Fruit fly (Drosophila melanogaster): ENCODE measurements around the gene CG17036.
A peak's percentile ranks its signal among the peaks of the same experiment; 100 is the strongest.

Gene CG17036

DNA sequence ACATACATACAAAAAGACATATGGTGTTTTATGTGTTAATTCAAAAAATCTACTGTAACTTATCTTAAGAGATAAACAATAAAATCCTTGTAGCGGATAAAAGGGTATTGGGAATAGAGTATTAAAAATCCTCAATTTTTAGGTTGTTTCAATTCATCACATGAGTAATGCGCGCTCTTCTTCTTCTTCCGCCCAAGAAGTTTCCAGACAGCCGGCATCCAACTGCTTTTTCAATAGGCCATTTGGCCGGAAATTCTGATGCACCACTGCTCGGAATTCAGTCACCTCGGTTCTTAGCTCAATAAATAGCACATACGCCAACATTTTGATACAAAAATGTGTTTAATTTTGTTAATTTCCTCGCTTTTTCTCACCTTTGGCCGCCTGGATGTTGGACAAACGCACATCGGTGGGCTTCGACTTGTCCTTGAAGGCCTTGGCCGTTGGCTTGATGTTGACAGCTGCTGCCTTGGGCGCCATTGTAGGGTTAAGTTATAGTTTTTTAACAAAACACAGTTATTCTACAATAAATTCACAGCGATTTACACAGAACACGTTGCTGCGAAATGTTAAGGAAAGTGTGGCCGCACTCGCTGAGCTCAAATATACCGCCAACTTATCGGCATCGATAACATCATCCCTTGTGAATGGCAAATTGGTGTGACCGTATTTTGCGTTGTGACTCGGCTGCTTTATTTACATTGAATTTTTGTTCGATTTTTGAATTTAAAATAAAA lies 8.0 kb downstream of the CG17036 start, which contains the start of the genes CCT4 and CG6153:
Gene CCT4, minus strand, starts transcription at position 592 of the 737 bp plus-strand sequence.
Gene CG6153, plus strand, starts transcription at position 651 of the 737 bp plus-strand sequence.
- TF ChIP-seq fkh (GFP tag; optimal IDR thresholded peaks at IDR 0.05): peak; percentile 93
- no peak for TF ChIP-seq CG7368 (GFP tag; optimal IDR thresholded peaks at IDR 0.05)

DNA sequence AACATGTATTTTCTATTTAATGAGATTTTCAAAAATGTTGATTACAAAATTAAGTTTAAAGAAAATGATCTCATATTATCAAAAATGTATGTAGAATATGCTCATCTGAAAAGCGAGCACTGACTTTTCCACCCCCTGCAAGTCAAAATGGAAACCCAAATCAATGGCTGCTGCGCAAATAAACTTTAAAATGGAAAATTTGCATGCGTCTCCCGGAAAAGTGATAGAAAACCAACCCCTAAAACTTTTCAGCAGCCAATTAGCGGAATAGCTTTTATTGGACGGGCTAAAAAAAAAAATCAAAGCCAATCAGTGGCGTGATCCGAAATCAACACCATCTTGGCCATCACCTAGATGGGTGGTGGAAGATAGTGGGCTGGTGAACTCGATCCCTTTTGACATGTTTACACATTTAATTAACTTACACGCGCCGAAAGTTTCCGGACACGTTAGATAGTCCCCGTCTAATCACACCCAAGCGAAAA lies 11.2 kb downstream of the CG17036 start:
- TF ChIP-seq Hr39 (GFP tag; optimal IDR thresholded peaks at IDR 0.05): no peak
- TF ChIP-seq Lpt (GFP tag; optimal IDR thresholded peaks at IDR 0.05): no peak
- TF ChIP-seq salr (GFP tag; optimal IDR thresholded peaks at IDR 0.05): no peak

DNA sequence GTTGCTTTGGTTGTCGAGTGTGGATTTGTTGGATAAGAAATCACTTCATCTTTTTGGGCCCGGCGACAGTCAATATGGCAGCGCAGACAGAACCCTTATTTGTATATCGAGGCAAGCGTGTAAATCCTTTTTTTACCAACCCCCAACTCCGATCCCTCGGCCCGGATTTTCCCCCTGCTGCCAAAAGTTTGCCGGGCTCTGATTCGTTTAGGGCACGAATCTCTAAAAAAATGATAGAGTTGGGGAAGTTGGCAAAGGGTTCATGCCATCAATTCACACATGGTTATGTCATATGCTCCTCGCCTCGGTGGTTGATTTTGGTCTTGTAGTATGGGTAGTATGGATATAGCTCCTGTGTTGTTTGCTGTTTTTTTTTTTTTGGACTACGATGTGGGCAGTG lies 13.7 kb downstream of the CG17036 start:
- TF ChIP-seq spab (GFP tag; optimal IDR thresholded peaks at IDR 0.05): no peak
- no peak for TF ChIP-seq achi (GFP tag; optimal IDR thresholded peaks at IDR 0.05)
- TF ChIP-seq ss (GFP tag; optimal IDR thresholded peaks at IDR 0.05): no peak
- TF ChIP-seq Eip93F (GFP tag; optimal IDR thresholded peaks at IDR 0.05): no peak
- TF ChIP-seq Hr39 (GFP tag; optimal IDR thresholded peaks at IDR 0.05): no peak

DNA sequence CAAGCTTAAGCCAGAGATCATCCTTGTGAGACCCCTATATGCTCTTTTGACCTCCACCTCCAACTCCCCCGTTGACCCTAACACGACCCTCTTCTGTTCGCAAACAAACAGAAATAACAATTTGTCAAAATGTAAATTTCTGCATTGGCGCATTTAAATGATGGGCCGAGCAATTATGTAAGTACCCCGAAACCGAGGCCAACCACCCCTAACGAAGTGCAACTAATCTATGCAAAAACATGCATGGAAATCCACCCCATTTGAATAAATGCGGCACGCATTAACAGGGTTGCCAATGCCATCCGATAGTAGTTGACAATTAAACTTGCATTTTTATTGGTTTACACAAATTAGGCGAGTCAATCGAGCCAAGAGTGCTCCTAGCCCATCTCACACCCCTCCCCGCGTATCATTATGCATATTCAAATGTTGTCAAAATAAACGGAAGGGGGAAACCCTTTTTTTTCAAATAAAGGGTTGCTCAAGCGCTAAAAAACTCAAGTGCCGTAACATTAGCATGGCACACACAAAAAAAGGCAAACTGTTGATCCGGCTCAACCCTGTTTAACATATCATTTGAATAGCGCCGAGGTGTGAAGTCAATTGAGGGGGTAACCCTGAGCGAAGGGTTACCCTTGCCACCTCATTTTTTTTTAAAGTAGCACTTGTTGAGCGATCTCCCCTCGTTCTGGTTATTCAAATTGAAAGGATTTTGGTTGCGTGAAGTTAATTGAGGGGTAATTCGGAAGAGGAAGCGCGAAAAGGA lies 18.8 kb downstream of the CG17036 start:
- TF ChIP-seq CG10669 (GFP tag; optimal IDR thresholded peaks at IDR 0.05) (no peak), Hr39 (GFP tag; optimal IDR thresholded peaks at IDR 0.05) (peak; percentile 19)

DNA sequence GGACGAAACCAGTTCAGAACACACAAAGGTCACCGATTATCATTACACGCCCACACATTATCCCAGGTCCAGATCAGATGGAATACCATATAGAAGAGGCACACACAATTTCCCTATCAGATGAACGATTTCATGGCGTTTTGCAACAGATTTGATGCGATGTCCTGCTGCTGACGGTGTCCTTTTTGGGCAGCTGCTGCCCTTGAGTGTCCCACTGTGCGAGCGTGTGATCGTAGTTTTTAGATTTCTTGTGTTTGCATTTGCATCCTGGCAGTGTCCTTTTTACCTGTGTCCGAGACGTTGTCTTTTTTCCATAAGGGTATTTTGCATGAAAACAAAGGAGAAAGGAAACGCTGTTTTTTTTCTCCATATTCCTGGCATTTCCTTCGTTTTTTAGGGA lies 21.2 kb downstream of the CG17036 start:
- no peak for TF ChIP-seq Sox14 (GFP tag; optimal IDR thresholded peaks at IDR 0.05)
- TF ChIP-seq CG31627 (GFP tag; optimal IDR thresholded peaks at IDR 0.05): no peak
- TF ChIP-seq ss (GFP tag; optimal IDR thresholded peaks at IDR 0.05): no peak
- no peak for TF ChIP-seq CG9139 (GFP tag; optimal IDR thresholded peaks at IDR 0.05)
- TF ChIP-seq CG6276 (GFP tag; optimal IDR thresholded peaks at IDR 0.05): no peak
- no peak for TF ChIP-seq Ets96B (tag; optimal IDR thresholded peaks at IDR 0.05)
- TF ChIP-seq CG3919 (GFP tag; optimal IDR thresholded peaks at IDR 0.05): no peak
- TF ChIP-seq CG6792 (GFP tag; optimal IDR thresholded peaks at IDR 0.05): no peak
- TF ChIP-seq CG11762 (GFP tag; optimal IDR thresholded peaks at IDR 0.05; ENCODE audit: insufficient read depth): no peak
- no peak for TF ChIP-seq lz (GFP tag; optimal IDR thresholded peaks at IDR 0.05)

DNA sequence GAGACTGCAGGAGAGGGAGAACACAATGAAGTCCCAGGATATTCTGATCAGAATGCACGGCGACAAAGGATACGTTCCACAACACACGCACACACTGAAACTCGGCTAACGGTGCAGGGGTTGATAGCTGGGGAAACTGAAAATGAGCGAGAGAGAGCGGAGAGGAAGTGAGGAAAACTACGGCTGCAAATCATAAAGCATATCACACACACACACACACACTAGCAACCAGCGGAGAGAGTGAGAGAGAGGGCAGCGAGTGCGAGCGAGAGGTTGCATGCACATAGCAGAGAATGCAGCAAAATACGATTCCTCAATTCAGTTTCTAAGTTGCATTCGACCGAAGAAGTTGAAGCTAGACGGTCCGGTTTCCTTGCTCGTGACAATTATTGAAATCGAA lies 22.3 kb downstream of the CG17036 start:
- TF ChIP-seq Gug (GFP tag; IDR thresholded peaks at IDR 0.05) (no peak), CG8319 (GFP tag; optimal IDR thresholded peaks at IDR 0.05) (no peak), eg (GFP tag; IDR thresholded peaks at IDR 0.05) (no peak)

DNA sequence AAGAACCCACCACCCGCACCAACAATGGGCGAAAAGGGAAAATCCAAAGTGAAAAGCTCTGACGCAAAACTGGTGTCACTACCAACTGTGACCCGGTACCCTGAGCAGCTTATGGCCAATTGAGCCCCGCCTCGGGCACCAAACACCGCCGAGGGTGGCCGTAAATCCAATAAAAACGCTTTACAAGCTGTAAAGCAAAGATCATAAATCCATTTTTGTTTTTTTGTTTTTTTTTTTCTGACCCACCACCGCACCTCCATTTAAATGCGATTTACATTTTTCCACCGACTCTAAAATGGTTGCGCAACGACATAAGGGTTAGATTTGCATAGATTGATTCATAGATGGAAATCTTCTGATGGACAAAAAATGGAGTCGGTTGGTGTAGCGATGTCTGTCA lies 26.2 kb downstream of the CG17036 start:
- TF ChIP-seq CG6792 (GFP tag; optimal IDR thresholded peaks at IDR 0.05) (no peak), pdm3 (GFP tag; optimal IDR thresholded peaks at IDR 0.05) (no peak), fd85E (GFP tag; optimal IDR thresholded peaks at IDR 0.05) (no peak), Eip93F (GFP tag; optimal IDR thresholded peaks at IDR 0.05) (no peak)

DNA sequence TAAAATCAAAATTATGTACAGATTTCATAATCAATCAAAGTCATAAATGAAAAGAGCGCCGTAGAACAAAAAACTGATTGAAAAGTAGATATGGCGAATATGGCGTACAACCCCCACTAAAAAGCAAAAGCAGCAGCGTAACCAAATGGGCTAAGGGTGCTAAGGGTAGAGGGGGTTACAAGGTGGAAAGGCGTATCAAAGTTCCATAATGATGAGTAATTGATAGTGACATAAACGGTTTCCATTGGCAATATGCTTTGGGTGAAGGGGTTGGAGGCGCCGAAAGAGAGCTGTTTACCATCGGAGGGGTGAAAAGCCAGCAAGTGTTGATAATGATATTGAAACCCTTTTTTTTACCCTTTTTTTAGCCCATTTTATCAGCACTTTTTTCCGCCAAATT lies 28.2 kb downstream of the CG17036 start:
- TF ChIP-seq CG9139 (GFP tag; optimal IDR thresholded peaks at IDR 0.05): no peak
- no peak for TF ChIP-seq net (GFP tag; optimal IDR thresholded peaks at IDR 0.05)
- no peak for TF ChIP-seq CG8319 (GFP tag; optimal IDR thresholded peaks at IDR 0.05)
- TF ChIP-seq CG11294 (GFP tag; IDR thresholded peaks at IDR 0.05): no peak
- TF ChIP-seq Ets21C (GFP tag; optimal IDR thresholded peaks at IDR 0.05): no peak
- TF ChIP-seq ss (GFP tag; optimal IDR thresholded peaks at IDR 0.05): no peak
- no peak for TF ChIP-seq CG8632 (GFP tag; optimal IDR thresholded peaks at IDR 0.05)
- TF ChIP-seq cyc (GFP tag; optimal IDR thresholded peaks at IDR 0.05): no peak
- no peak for TF ChIP-seq CG6163 (GFP tag; IDR thresholded peaks at IDR 0.05)
- no peak for TF ChIP-seq CG11902 (GFP tag; optimal IDR thresholded peaks at IDR 0.05)
- no peak for TF ChIP-seq Smox (GFP tag; optimal IDR thresholded peaks at IDR 0.05)
- no peak for TF ChIP-seq Sox102F (GFP tag; optimal IDR thresholded peaks at IDR 0.05)
- TF ChIP-seq Lpt (GFP tag; optimal IDR thresholded peaks at IDR 0.05): no peak
- TF ChIP-seq Eip75B (GFP tag; optimal IDR thresholded peaks at IDR 0.05): no peak
- no peak for TF ChIP-seq acj6 (GFP tag; optimal IDR thresholded peaks at IDR 0.05)
- no peak for TF ChIP-seq CG7368 (GFP tag; optimal IDR thresholded peaks at IDR 0.05)

All from whole organism, prepupa.